Worm (Caenorhabditis elegans) whole organism, dauer: Measurements from ENCODE around the gene hlh-29.

Experiments
- unc-62 ChIP-seq: sonication (generic microtip); optimal IDR thresholded peaks from 2 replicates; lab custom pipeline; 2017; ENCODE audit warnings: missing biosample characterization, missing genetic modification reagents, missing genetic modification characterization

hlh-29 gene

ce11 chrX:17519476-17519875, 29.0 kb downstream of the hlh-29 start:
- no peak for TF ChIP-seq unc-62 (GFP tag; lab: Kevin White, UChicago)

- no peak for TF ChIP-seq unc-62 (GFP tag; lab: Kevin White, UChicago)
These were observed 30.1 kb downstream of the hlh-29 start for ce11 chrX:17518293-17518692.

- TF ChIP-seq unc-62 (GFP tag; lab: Kevin White, UChicago), result no peak
These were observed 30.6 kb downstream of the hlh-29 start for ce11 chrX:17517872-17518271.

- TF ChIP-seq unc-62 (GFP tag; lab: Kevin White, UChicago), result no peak
These were observed 31.5 kb downstream of the hlh-29 start for ce11 chrX:17516941-17517340.

- TF ChIP-seq unc-62 (GFP tag; lab: Kevin White, UChicago), result no peak
These were observed 32.0 kb downstream of the hlh-29 start for ce11 chrX:17516461-17516860.

- TF ChIP-seq unc-62 (GFP tag; lab: Kevin White, UChicago), result no peak
These were observed 33.1 kb downstream of the hlh-29 start for ce11 chrX:17515207-17515902.

- no peak for TF ChIP-seq unc-62 (GFP tag; lab: Kevin White, UChicago)
These were observed 34.0 kb downstream of the hlh-29 start for ce11 chrX:17514422-17514821.

- no peak for TF ChIP-seq unc-62 (GFP tag; lab: Kevin White, UChicago)
These were observed 34.8 kb downstream of the hlh-29 start, which contains the start of gene nhr-1 for ce11 chrX:17513507-17514113. TSS of gene nhr-1 (plus strand) at chrX:17514063.

- no peak for TF ChIP-seq unc-62 (GFP tag; lab: Kevin White, UChicago)
These were observed 37.9 kb downstream of the hlh-29 start for ce11 chrX:17510523-17510922.

ce11 chrX:17509048-17509776, 39.2 kb downstream of the hlh-29 start:
- TF ChIP-seq unc-62 (GFP tag; lab: Kevin White, UChicago), result no peak

ce11 chrX:17508137-17508536, 40.3 kb downstream of the hlh-29 start:
- no peak for TF ChIP-seq unc-62 (GFP tag; lab: Kevin White, UChicago)

- no peak for TF ChIP-seq unc-62 (GFP tag; lab: Kevin White, UChicago)
These were observed 42.8 kb downstream of the hlh-29 start for ce11 chrX:17505547-17506181.

ce11 chrX:17504447-17504846, 44.0 kb downstream of the hlh-29 start:
- no peak for TF ChIP-seq unc-62 (GFP tag; lab: Kevin White, UChicago)

- no peak for TF ChIP-seq unc-62 (GFP tag; lab: Kevin White, UChicago)
These were observed 46.2 kb downstream of the hlh-29 start for ce11 chrX:17502246-17502645.
